Worm (Caenorhabditis elegans): ENCODE results near the gene his-39.

DNA sequence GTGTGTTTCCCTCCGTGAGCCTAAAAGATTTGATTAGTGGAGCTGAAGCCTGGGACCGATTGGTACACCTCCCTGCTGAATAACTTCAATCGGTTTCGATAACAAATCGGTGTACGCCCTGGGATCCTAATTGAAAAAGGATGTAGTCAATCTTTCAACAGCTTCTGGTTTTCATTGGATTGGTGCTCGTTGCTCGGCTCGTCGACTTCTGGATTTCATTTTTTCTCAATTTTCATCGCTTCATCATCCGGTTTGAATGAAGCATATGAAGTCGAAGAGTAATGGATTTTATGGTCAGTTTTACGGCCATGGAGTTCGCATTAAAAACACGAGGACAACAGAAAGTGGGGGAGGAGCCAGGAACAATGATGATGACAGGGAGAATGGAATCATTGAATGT is 19.6 kb downstream of the his-39 start:
- TF ChIP-seq tbp1 (GFP tag; optimal IDR thresholded peaks at IDR 0.05) (no peak), madf-8 (GFP tag; conservative IDR thresholded peaks at IDR 0.05) (no peak), unc-62 (GFP tag; optimal IDR thresholded peaks at IDR 0.05) (no peak), unc-130 (GFP tag; optimal IDR thresholded peaks at IDR 0.05) (no peak), F57A8.1 (GFP tag; optimal IDR thresholded peaks at IDR 0.05) (no peak), attf-3 (GFP tag; conservative IDR thresholded peaks at IDR 0.05) (no peak)
